Worm (Caenorhabditis elegans) whole organism, L1 larva: Measurements from ENCODE around the gene Y110A2AR.1.

ENCODE experiments used
- C16A3.4 ChIP-seq: fragments of 150-350 bp; optimal IDR thresholded peaks from 2 replicates; lab custom pipeline; 2014; ENCODE audit warnings: missing biosample characterization, missing genetic modification characterization
- C34B4.2 ChIP-seq: sonication (generic microtip); optimal IDR thresholded peaks from 2 replicates; lab custom pipeline; 2017; ENCODE audit warnings: mild to moderate bottlenecking, missing genetic modification characterization, missing compliant biosample characterization
- F16B12.6 ChIP-seq: fragments of 150-350 bp; optimal IDR thresholded peaks from 2 replicates; lab custom pipeline; 2014; ENCODE audit warnings: missing biosample characterization, missing genetic modification characterization
- aly-2 ChIP-seq: fragments of 150-350 bp; optimal IDR thresholded peaks from 2 replicates; lab custom pipeline; 2014; ENCODE audit warnings: missing biosample characterization, missing genetic modification characterization
- ama-1 ChIP-seq: fragments of 150-350 bp; optimal IDR thresholded peaks from 2 replicates; lab custom pipeline; 2014
- ceh-8 ChIP-seq: fragments of 200-800 bp; sonication (Bioruptor generic); optimal IDR thresholded peaks from 2 replicates; lab custom pipeline; 2018; ENCODE audit warnings: mild to moderate bottlenecking, missing genetic modification characterization, moderate library complexity, missing compliant biosample characterization
- ceh-88 ChIP-seq: fragments of 200-800 bp; sonication (Bioruptor generic); IDR thresholded peaks from 2 replicates; pipeline ENCODE4 v1.3.6; 2022; ENCODE audit warnings: missing genetic modification characterization, missing compliant biosample characterization
- ces-1 ChIP-seq: fragments of 150-350 bp; optimal IDR thresholded peaks from 2 replicates; lab custom pipeline; 2014; ENCODE audit warnings: missing biosample characterization, missing genetic modification reagents, missing genetic modification characterization
- dpl-1 ChIP-seq, 3 experiments: fragments of 150-350 bp in 2 of 3; sonication (generic microtip) in 1 of 3; optimal IDR thresholded peaks; 2 replicates each; lab custom pipeline; 2014 to 2017; ENCODE audit warnings: missing biosample characterization in 3 of 3, missing genetic modification characterization in 3 of 3, missing genetic modification reagents in 3 of 3
- dsc-1 ChIP-seq: sonication (generic microtip); optimal IDR thresholded peaks from 2 replicates; lab custom pipeline; 2016; ENCODE audit warnings: mild to moderate bottlenecking, missing genetic modification characterization, missing compliant biosample characterization
- efl-3 ChIP-seq: fragments of 200-800 bp; sonication (Bioruptor generic); optimal IDR thresholded peaks from 2 replicates; lab custom pipeline; 2018; ENCODE audit warnings: mild to moderate bottlenecking, missing genetic modification characterization, missing compliant biosample characterization
- egl-27 ChIP-seq, 2 experiments: fragments of 150-350 bp in 1 of 2; sonication (generic microtip); optimal IDR thresholded peaks; 3 replicates each; lab custom pipeline; 2017 to 2018; ENCODE audit warnings: missing biosample characterization in 2 of 2, missing genetic modification characterization in 2 of 2, missing genetic modification reagents in 2 of 2
- elt-3 ChIP-seq, 6 experiments: fragments of 150-350 bp in 1 of 6; sonication (generic microtip); optimal IDR thresholded peaks; 2 replicates each; lab custom pipeline; 2017 to 2018; ENCODE audit warnings: missing biosample characterization in 6 of 6, missing genetic modification characterization in 6 of 6, inconsistent platforms in 1 of 6
- fkh-10 ChIP-seq: sonication (generic microtip); optimal IDR thresholded peaks from 2 replicates; lab custom pipeline; 2017; ENCODE audit warnings: missing biosample characterization, missing genetic modification reagents, missing genetic modification characterization
- fkh-4 ChIP-seq: sonication (generic microtip); optimal IDR thresholded peaks from 2 replicates; lab custom pipeline; 2016; ENCODE audit warnings: missing compliant biosample characterization, missing genetic modification characterization, borderline replicate concordance
- fkh-8 ChIP-seq: sonication (generic microtip); optimal IDR thresholded peaks from 2 replicates; lab custom pipeline; 2016; ENCODE audit warnings: mild to moderate bottlenecking, missing genetic modification characterization, missing compliant biosample characterization
- fos-1 ChIP-seq: fragments of 150-350 bp; optimal IDR thresholded peaks from 2 replicates; lab custom pipeline; 2014; ENCODE audit warnings: missing biosample characterization, missing genetic modification characterization
- hlh-17 ChIP-seq: fragments of 200-800 bp; sonication (Bioruptor generic); optimal IDR thresholded peaks from 2 replicates; lab custom pipeline; 2018; ENCODE audit warnings: missing genetic modification characterization, mild to moderate bottlenecking, missing compliant biosample characterization, moderate library complexity, borderline replicate concordance
- hlh-4 ChIP-seq: sonication (generic microtip); optimal IDR thresholded peaks from 2 replicates; lab custom pipeline; 2016; ENCODE audit warnings: mild to moderate bottlenecking, missing genetic modification characterization, missing compliant biosample characterization
- hpl-2 ChIP-seq: fragments of 150-350 bp; optimal IDR thresholded peaks from 2 replicates; lab custom pipeline; 2014; ENCODE audit warnings: missing biosample characterization, missing genetic modification reagents, missing genetic modification characterization
- irx-1 ChIP-seq: sonication (generic microtip); optimal IDR thresholded peaks from 2 replicates; lab custom pipeline; 2016; ENCODE audit warnings: missing genetic modification characterization, missing compliant biosample characterization
- lin-14 ChIP-seq: fragments of 200-800 bp; sonication (Bioruptor generic); optimal IDR thresholded peaks from 2 replicates; lab custom pipeline; 2018; ENCODE audit warnings: mild to moderate bottlenecking, missing genetic modification characterization, moderate library complexity, missing compliant biosample characterization
- lin-15B ChIP-seq: fragments of 150-350 bp; sonication (generic microtip); optimal IDR thresholded peaks from 3 replicates; lab custom pipeline; 2014; ENCODE audit warnings: missing biosample characterization, missing genetic modification characterization
- lin-39 ChIP-seq: fragments of 150-350 bp; optimal IDR thresholded peaks from 2 replicates; lab custom pipeline; 2014; ENCODE audit warnings: missing biosample characterization, missing genetic modification reagents, missing genetic modification characterization
- mep-1 ChIP-seq: fragments of 150-350 bp; optimal IDR thresholded peaks from 2 replicates; lab custom pipeline; 2014; ENCODE audit warnings: missing biosample characterization, missing genetic modification characterization
- nhr-11 ChIP-seq: fragments of 150-350 bp; optimal IDR thresholded peaks from 2 replicates; lab custom pipeline; 2014; ENCODE audit warnings: missing biosample characterization, missing genetic modification characterization
- nhr-19 ChIP-seq: fragments of 200-800 bp; sonication (Bioruptor generic); conservative IDR thresholded peaks from 2 replicates; pipeline ENCODE4 v1.3.6; 2022; ENCODE audit warnings: missing genetic modification characterization, missing compliant biosample characterization
- nhr-28 ChIP-seq: fragments of 150-350 bp; optimal IDR thresholded peaks from 2 replicates; lab custom pipeline; 2014; ENCODE audit warnings: missing biosample characterization, missing genetic modification characterization
- nhr-47 ChIP-seq: sonication (generic microtip); optimal IDR thresholded peaks from 2 replicates; lab custom pipeline; 2016; ENCODE audit warnings: mild to moderate bottlenecking, missing genetic modification characterization, moderate library complexity, missing compliant biosample characterization
- nhr-71 ChIP-seq: sonication (generic microtip); optimal IDR thresholded peaks from 2 replicates; lab custom pipeline; 2016; ENCODE audit warnings: mild to moderate bottlenecking, missing genetic modification characterization, moderate library complexity, missing compliant biosample characterization
- nhr-76 ChIP-seq: sonication (generic microtip); optimal IDR thresholded peaks from 2 replicates; lab custom pipeline; 2017; ENCODE audit warnings: missing biosample characterization, missing genetic modification characterization
- nhr-77 ChIP-seq: fragments of 150-350 bp; optimal IDR thresholded peaks from 2 replicates; lab custom pipeline; 2014; ENCODE audit warnings: missing biosample characterization, missing genetic modification characterization
- nhr-84 ChIP-seq: sonication (generic microtip); optimal IDR thresholded peaks from 2 replicates; lab custom pipeline; 2017; ENCODE audit warnings: missing biosample characterization, missing genetic modification characterization
- pax-3 ChIP-seq: fragments of 200-800 bp; sonication (Bioruptor generic); optimal IDR thresholded peaks from 2 replicates; lab custom pipeline; 2018; ENCODE audit warnings: mild to moderate bottlenecking, missing genetic modification characterization, moderate library complexity, missing compliant biosample characterization
- pqm-1 ChIP-seq: sonication (generic microtip); optimal IDR thresholded peaks from 3 replicates; lab custom pipeline; 2017; ENCODE audit warnings: missing biosample characterization, missing genetic modification characterization
- rnt-1 ChIP-seq: sonication (generic microtip); optimal IDR thresholded peaks from 2 replicates; lab custom pipeline; 2016; ENCODE audit warnings: mild to moderate bottlenecking, missing genetic modification characterization, moderate library complexity, missing compliant biosample characterization
- snu-23 ChIP-seq: sonication (generic microtip); optimal IDR thresholded peaks from 2 replicates; lab custom pipeline; 2016; ENCODE audit warnings: missing genetic modification characterization, missing compliant biosample characterization
- sptf-1 ChIP-seq: fragments of 150-350 bp; optimal IDR thresholded peaks from 2 replicates; lab custom pipeline; 2014; ENCODE audit warnings: missing biosample characterization, missing genetic modification characterization
- tlp-1 ChIP-seq: fragments of 150-350 bp; optimal IDR thresholded peaks from 2 replicates; lab custom pipeline; 2014; ENCODE audit warnings: missing biosample characterization, missing genetic modification characterization
- unc-130 ChIP-seq: fragments of 150-350 bp; optimal IDR thresholded peaks from 2 replicates; lab custom pipeline; 2017; ENCODE audit warnings: missing biosample characterization, missing genetic modification characterization, inconsistent platforms
- unc-86 ChIP-seq: sonication (generic microtip); optimal IDR thresholded peaks from 2 replicates; lab custom pipeline; 2016; ENCODE audit warnings: missing genetic modification characterization, missing compliant biosample characterization
- xbp-1 ChIP-seq: sonication (generic microtip); optimal IDR thresholded peaks from 2 replicates; lab custom pipeline; 2016; ENCODE audit warnings: missing genetic modification characterization, missing compliant biosample characterization
- ztf-4 ChIP-seq: fragments of 150-350 bp; optimal IDR thresholded peaks from 2 replicates; lab custom pipeline; 2014; ENCODE audit warnings: missing biosample characterization, missing genetic modification characterization

Y110A2AR.1 gene

DNA sequence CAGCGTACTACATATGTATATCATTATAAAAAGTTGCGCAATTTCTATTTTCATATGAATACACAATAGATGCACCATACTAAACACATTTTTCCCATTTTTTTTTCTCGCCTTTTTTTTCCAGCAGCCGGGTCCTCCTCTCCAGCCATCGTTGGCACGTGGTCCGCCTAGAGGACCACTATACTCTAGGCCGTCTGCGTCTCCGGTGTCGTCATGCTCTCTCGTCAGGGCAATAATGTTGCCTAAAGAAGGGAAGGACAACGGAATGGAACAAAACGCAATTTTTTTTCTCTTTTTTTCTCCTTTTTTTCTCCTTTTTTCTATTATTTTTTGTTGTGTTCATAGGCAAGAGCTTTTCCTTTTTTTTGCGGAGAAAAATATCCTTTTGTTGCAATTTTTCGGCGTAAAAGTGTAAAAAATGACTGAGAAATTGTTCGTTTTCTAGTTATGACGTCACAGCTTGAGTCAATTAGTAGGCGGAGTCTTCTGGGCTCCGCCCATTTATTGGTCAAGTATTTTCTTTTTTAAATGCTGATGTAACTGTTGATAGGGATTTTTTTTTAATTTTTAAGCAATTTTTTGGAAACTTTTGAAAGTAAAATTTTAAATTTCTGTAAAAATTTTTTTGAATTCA lies 43.1 kb downstream of the Y110A2AR.1 start (continued):
- no peak for TF ChIP-seq lin-15B
- no peak for TF ChIP-seq C34B4.2 (tag; lab: Kevin White, UChicago)
- TF ChIP-seq lin-39 (tag; lab: Kevin White, UChicago) = no peak
- TF ChIP-seq pqm-1 (tag; lab: Kevin White, UChicago) = no peak
- TF ChIP-seq lin-14 (GFP tag; lab: Kevin White, UChicago) = peak; percentile 93
- no peak for TF ChIP-seq tlp-1 (tag; lab: Kevin White, UChicago)
- TF ChIP-seq, all 84 proteins: peak for 16

- TF ChIP-seq hlh-4 (tag; lab: Kevin White, UChicago) (no peak), nhr-47 (no peak), nhr-84 (tag; lab: Kevin White, UChicago) (no peak), pqm-1 (tag; lab: Kevin White, UChicago) (no peak), fkh-4 (tag; lab: Kevin White, UChicago) (no peak), unc-130 (tag; lab: Kevin White, UChicago) (no peak), nhr-19 (no peak), xbp-1 (no peak)
- TF ChIP-seq, all 84 proteins: peak for 0
These were observed 44.1 kb downstream of the Y110A2AR.1 start for ce11 chrII:2963619-2964018.

DNA sequence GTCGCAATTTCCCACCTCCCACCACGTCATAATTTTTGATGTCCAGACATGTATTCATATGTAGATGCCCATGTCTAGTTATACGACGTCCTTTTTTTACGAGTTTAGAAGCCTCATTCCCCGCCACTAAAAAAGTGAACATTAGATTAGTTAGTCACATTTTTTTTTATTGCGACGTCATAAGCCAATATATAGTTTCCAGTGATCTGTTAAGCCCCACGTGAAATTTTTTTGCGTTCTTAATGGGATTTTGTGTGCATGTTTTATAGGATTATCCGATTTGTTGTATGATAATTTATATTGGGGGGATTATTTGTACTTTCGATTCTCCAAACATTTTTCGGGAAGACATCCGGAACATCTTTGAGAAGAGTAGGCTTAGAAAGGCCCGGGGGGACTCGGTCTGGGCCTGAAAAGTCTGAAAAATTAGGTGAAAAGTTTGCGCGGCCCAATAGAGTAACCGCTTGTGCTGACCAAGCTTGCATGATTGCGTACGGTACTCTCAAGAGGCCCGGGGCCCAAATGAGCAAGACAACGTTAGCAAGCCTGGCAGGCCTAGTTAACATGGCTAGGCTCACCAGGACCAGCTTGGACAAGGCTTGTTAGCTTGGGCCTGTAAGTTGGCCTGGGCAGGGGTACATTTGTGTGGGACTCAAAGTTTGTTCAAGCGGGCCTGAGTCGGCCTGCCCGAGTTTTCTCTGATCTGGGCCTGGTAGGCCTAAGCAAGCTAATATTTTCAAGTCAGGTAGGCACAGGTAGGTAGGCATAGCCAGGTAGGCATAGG lies 45.9 kb downstream of the Y110A2AR.1 start:
- no peak for TF ChIP-seq irx-1 (tag; lab: Kevin White, UChicago)
- TF ChIP-seq unc-130 (tag; lab: Kevin White, UChicago) = no peak
- TF ChIP-seq fkh-8 (tag; lab: Kevin White, UChicago) = peak; percentile 22
- TF ChIP-seq nhr-47 = peak; percentile 23
- TF ChIP-seq dsc-1 (tag; lab: Kevin White, UChicago) = peak; percentile 95

- TF ChIP-seq lin-15B (no peak), sptf-1 (tag; lab: Kevin White, UChicago) (no peak)
These were observed 46.8 kb downstream of the Y110A2AR.1 start for ce11 chrII:2966350-2966749.

ce11 chrII:2967064-2967463 lies 47.6 kb downstream of the Y110A2AR.1 start:
- TF ChIP-seq ama-1 (lab: Kevin White, UChicago) (no peak), aly-2 (tag; lab: Kevin White, UChicago) (no peak), mep-1 (tag; lab: Kevin White, UChicago) (no peak), ceh-88 (GFP tag; lab: Robert Waterston, UW) (no peak), tlp-1 (tag; lab: Kevin White, UChicago) (no peak), dsc-1 (tag; lab: Kevin White, UChicago) (no peak), fos-1 (tag; lab: Kevin White, UChicago) (no peak), nhr-28 (tag; lab: Kevin White, UChicago) (no peak), fkh-10 (GFP tag; lab: Kevin White, UChicago) (no peak), unc-86 (no peak), hlh-4 (tag; lab: Kevin White, UChicago) (no peak), egl-27 (tag; optimal IDR thresholded peaks at IDR 0.05; lab: Kevin White, UChicago) (no peak), dpl-1 (GFP tag; optimal IDR thresholded peaks at IDR 0.05; lab: Kevin White, UChicago) (no peak), ceh-8 (GFP tag; lab: Kevin White, UChicago) (no peak), pax-3 (tag; lab: Kevin White, UChicago) (no peak), F16B12.6 (no peak), nhr-71 (tag; lab: Kevin White, UChicago) (peak; percentile 31), nhr-11 (tag; lab: Kevin White, UChicago) (no peak), irx-1 (tag; lab: Kevin White, UChicago) (no peak), efl-3 (no peak), hlh-17 (GFP tag; lab: Kevin White, UChicago) (no peak), elt-3 (tag; optimal IDR thresholded peaks at IDR 0.05; lab: Kevin White, UChicago) (no peak), hpl-2 (no peak), snu-23 (GFP tag; lab: Kevin White, UChicago) (peak; percentile 7), nhr-77 (tag; lab: Kevin White, UChicago) (peak; percentile 31), ztf-4 (no peak), lin-14 (GFP tag; lab: Kevin White, UChicago) (peak; percentile 67), nhr-76 (tag; lab: Kevin White, UChicago) (no peak), rnt-1 (tag; lab: Kevin White, UChicago) (no peak), C16A3.4 (tag; lab: Kevin White, UChicago) (no peak), ces-1 (GFP tag; lab: Kevin White, UChicago) (no peak)
